Fruit fly (Drosophila melanogaster) whole organism, embryonic: ENCODE measurements around the gene CG15408.

ENCODE experiments used
- CG12236 ChIP-seq: fragments of 200-800 bp; sonication (Bioruptor generic); optimal IDR thresholded peaks from 2 replicates; lab custom pipeline; 2016; ENCODE audit warnings: missing biosample characterization, missing genetic modification characterization
- CG16863 ChIP-seq: fragments of 200-800 bp; sonication (Bioruptor generic); optimal IDR thresholded peaks from 3 replicates; lab custom pipeline; 2016; ENCODE audit warnings: missing biosample characterization, missing genetic modification characterization
- CG7271 ChIP-seq: fragments of 200-800 bp; sonication (Bioruptor generic); optimal IDR thresholded peaks from 2 replicates; lab custom pipeline; 2018; ENCODE audit warnings: missing biosample characterization, mild to moderate bottlenecking, missing genetic modification characterization, moderate library complexity
- HmgZ ChIP-seq: fragments of 200-800 bp; sonication (Bioruptor generic); optimal IDR thresholded peaks from 2 replicates; lab custom pipeline; 2018; ENCODE audit warnings: missing biosample characterization, mild to moderate bottlenecking, missing genetic modification characterization
- fru ChIP-seq: fragments of >200 bp; optimal IDR thresholded peaks from 2 replicates; lab custom pipeline; 2017

dm6 chr2L:3330628-3331027 lies 2.0 kb upstream of the CG15408 start, which contains the start of gene CG3285:
- TF ChIP-seq CG16863 (GFP tag; lab: Kevin White, UChicago) = no peak
- no peak for TF ChIP-seq CG12236 (GFP tag; lab: Kevin White, UChicago)
- no peak for TF ChIP-seq CG7271 (tag; lab: Kevin White, UChicago)
- no peak for TF ChIP-seq HmgZ (tag; lab: Kevin White, UChicago)
- no peak for TF ChIP-seq fru (lab: Kevin White, UChicago)
